Fruit fly (Drosophila melanogaster) whole organism, embryonic: ENCODE results near the gene AnxB9.

Experiments
- ATbp ChIP-seq: fragments of 200-800 bp; sonication (Bioruptor generic); optimal IDR thresholded peaks from 2 replicates; lab custom pipeline; 2017; ENCODE audit warnings: missing biosample characterization, mild to moderate bottlenecking, missing genetic modification characterization, missing genetic modification reagents
- Bteb2 ChIP-seq: fragments of 200-800 bp; sonication (Bioruptor generic); optimal IDR thresholded peaks from 2 replicates; lab custom pipeline; 2016; ENCODE audit warnings: missing biosample characterization, missing genetic modification characterization
- CG10321 ChIP-seq: fragments of 200-800 bp; sonication (Bioruptor generic); IDR thresholded peaks from 2 replicates; pipeline ENCODE4 v1.3.6; 2022; ENCODE audit warnings: missing biosample characterization, missing genetic modification characterization
- CG10979 ChIP-seq: fragments of 200-800 bp; sonication (Bioruptor generic); optimal IDR thresholded peaks from 2 replicates; lab custom pipeline; 2018; ENCODE audit warnings: missing biosample characterization, mild to moderate bottlenecking, missing genetic modification characterization, moderate library complexity
- CG11695 ChIP-seq: fragments of 200-800 bp; sonication (Bioruptor generic); IDR thresholded peaks from 3 replicates; pipeline ENCODE4 v1.3.6; 2022; ENCODE audit warnings: missing biosample characterization, missing genetic modification characterization
- CG12104 ChIP-seq: fragments of 200-800 bp; sonication (Bioruptor generic); optimal IDR thresholded peaks from 3 replicates; lab custom pipeline; 2016; ENCODE audit warnings: missing biosample characterization, missing genetic modification characterization
- CG13296 ChIP-seq: fragments of 200-800 bp; sonication (Bioruptor generic); optimal IDR thresholded peaks from 3 replicates; lab custom pipeline; 2018; ENCODE audit warnings: missing biosample characterization, mild to moderate bottlenecking, missing genetic modification characterization
- CG1529 ChIP-seq: fragments of 200-800 bp; sonication (Bioruptor generic); optimal IDR thresholded peaks from 3 replicates; lab custom pipeline; 2018; ENCODE audit warnings: missing biosample characterization, missing genetic modification characterization
- CG18599 ChIP-seq: fragments of 200-800 bp; sonication (Bioruptor generic); optimal IDR thresholded peaks from 3 replicates; lab custom pipeline; 2017; ENCODE audit warnings: missing biosample characterization, missing genetic modification characterization, mild to moderate bottlenecking, moderate library complexity, missing genetic modification reagents
- CG2712 ChIP-seq: fragments of 200-800 bp; optimal IDR thresholded peaks from 3 replicates; lab custom pipeline; 2019; ENCODE audit warnings: missing biosample characterization, mild to moderate bottlenecking, missing genetic modification characterization, moderate library complexity
- CG3163 ChIP-seq: fragments of 200-800 bp; sonication (Bioruptor generic); optimal IDR thresholded peaks from 3 replicates; lab custom pipeline; 2016; ENCODE audit warnings: missing biosample characterization, missing genetic modification characterization
- CG33557 ChIP-seq: fragments of 200-800 bp; sonication (Bioruptor generic); optimal IDR thresholded peaks from 2 replicates; lab custom pipeline; 2019; ENCODE audit warnings: missing biosample characterization, mild to moderate bottlenecking, missing genetic modification characterization, moderate library complexity
- CG34224 ChIP-seq: fragments of 200-800 bp; sonication (Bioruptor generic); IDR thresholded peaks from 3 replicates; pipeline ENCODE4 v1.3.6; 2022; ENCODE audit warnings: missing biosample characterization, missing genetic modification characterization; ENCODE audit not compliant: partially characterized antibody
- CG4617 ChIP-seq: fragments of 200-800 bp; sonication (Bioruptor generic); optimal IDR thresholded peaks from 3 replicates; lab custom pipeline; 2016; ENCODE audit warnings: missing biosample characterization, missing genetic modification characterization, borderline replicate concordance
- CG6854 ChIP-seq: fragments of 200-800 bp; sonication (Bioruptor generic); optimal IDR thresholded peaks from 3 replicates; lab custom pipeline; 2017; ENCODE audit warnings: missing biosample characterization, mild to moderate bottlenecking, missing genetic modification characterization
- CG7963 ChIP-seq: fragments of 200-800 bp; sonication (Bioruptor generic); IDR thresholded peaks from 3 replicates; pipeline ENCODE4 v1.3.6; 2022; ENCODE audit warnings: missing biosample characterization, missing genetic modification characterization; ENCODE audit not compliant: partially characterized antibody
- CG9215 ChIP-seq: fragments of 200-800 bp; sonication (Bioruptor generic); IDR thresholded peaks from 2 replicates; pipeline ENCODE4 v1.3.6; 2022; ENCODE audit warnings: missing biosample characterization, missing genetic modification characterization
- CTCF ChIP-seq: fragments of 200-800 bp; sonication (Bioruptor generic); optimal IDR thresholded peaks from 2 replicates; lab custom pipeline; 2017; ENCODE audit warnings: missing biosample characterization, mild to moderate bottlenecking, missing genetic modification characterization, moderate library complexity
- Dek ChIP-seq: fragments of 200-800 bp; sonication (Bioruptor generic); optimal IDR thresholded peaks from 3 replicates; lab custom pipeline; 2019; ENCODE audit warnings: missing biosample characterization, mild to moderate bottlenecking, missing genetic modification characterization, moderate library complexity
- Ets97D ChIP-seq: fragments of 200-800 bp; sonication (Bioruptor generic); optimal IDR thresholded peaks from 3 replicates; lab custom pipeline; 2016; ENCODE audit warnings: missing biosample characterization, missing genetic modification characterization
- Kr ChIP-seq: fragments of 200-800 bp; sonication (Bioruptor generic); optimal IDR thresholded peaks from 2 replicates; lab custom pipeline; 2017; ENCODE audit warnings: missing biosample characterization, mild to moderate bottlenecking, missing genetic modification characterization
- Max ChIP-seq: fragments of 200-800 bp; sonication (Bioruptor generic); optimal IDR thresholded peaks from 2 replicates; lab custom pipeline; 2016; ENCODE audit warnings: missing biosample characterization, mild to moderate bottlenecking, missing genetic modification characterization
- Med ChIP-seq: fragments of 200-800 bp; sonication (Bioruptor generic); peaks from one replicate; lab custom pipeline; 2016; ENCODE audit warnings: missing biosample characterization, missing genetic modification characterization, mild to moderate bottlenecking, inconsistent platforms, moderate library complexity
- Nf-YA ChIP-seq: fragments of 200-800 bp; sonication (Bioruptor generic); IDR thresholded peaks from 2 replicates; pipeline ENCODE4 v1.3.6; 2022; ENCODE audit warnings: missing biosample characterization, missing genetic modification characterization
- NfI ChIP-seq: fragments of 200-800 bp; sonication (Bioruptor generic); optimal IDR thresholded peaks from 3 replicates; lab custom pipeline; 2018; ENCODE audit warnings: missing biosample characterization, mild to moderate bottlenecking, missing genetic modification characterization, moderate library complexity
- Oli ChIP-seq: fragments of 200-800 bp; sonication (Bioruptor generic); optimal IDR thresholded peaks from 2 replicates; lab custom pipeline; 2018; ENCODE audit warnings: missing biosample characterization, mild to moderate bottlenecking, missing genetic modification characterization, moderate library complexity
- PHDP ChIP-seq: fragments of 200-800 bp; sonication (Bioruptor generic); optimal IDR thresholded peaks from 3 replicates; lab custom pipeline; 2018; ENCODE audit warnings: missing biosample characterization, mild to moderate bottlenecking, missing genetic modification characterization, moderate library complexity
- Ptx1 ChIP-seq: fragments of 200-800 bp; sonication (Bioruptor generic); IDR thresholded peaks from 2 replicates; pipeline ENCODE4 v1.3.6; 2022; ENCODE audit warnings: missing biosample characterization, missing genetic modification characterization
- TFAM ChIP-seq: fragments of 200-800 bp; sonication (Bioruptor generic); optimal IDR thresholded peaks from 2 replicates; lab custom pipeline; 2017; ENCODE audit warnings: missing biosample characterization, missing genetic modification characterization, inconsistent platforms
- ap ChIP-seq: fragments of 200-800 bp; sonication (Bioruptor generic); IDR thresholded peaks from 2 replicates; pipeline ENCODE4 v1.3.6; 2022; ENCODE audit warnings: missing biosample characterization, missing genetic modification characterization
- ara ChIP-seq: fragments of 200-800 bp; sonication (Bioruptor generic); IDR thresholded peaks from 2 replicates; pipeline ENCODE4 v1.3.6; 2022; ENCODE audit warnings: missing biosample characterization, missing genetic modification characterization
- bbx ChIP-seq: fragments of 200-800 bp; sonication (Bioruptor generic); IDR thresholded peaks from 2 replicates; pipeline ENCODE4 v1.3.6; 2022; ENCODE audit warnings: missing biosample characterization, missing genetic modification characterization; ENCODE audit not compliant: partially characterized antibody
- dpn ChIP-seq, 2 experiments: fragments of 200-800 bp; sonication (Bioruptor generic); optimal IDR thresholded peaks; 3 replicates each; lab custom pipeline; 2016; ENCODE audit warnings: missing biosample characterization in 2 of 2, missing genetic modification characterization in 2 of 2
- esg ChIP-seq: fragments of 200-800 bp; sonication (Bioruptor generic); conservative IDR thresholded peaks from 2 replicates; pipeline ENCODE4 v1.3.6; 2022; ENCODE audit warnings: missing biosample characterization, missing genetic modification characterization
- gsb-n ChIP-seq: fragments of 200-800 bp; sonication (Bioruptor generic); optimal IDR thresholded peaks from 3 replicates; lab custom pipeline; 2018; ENCODE audit warnings: missing biosample characterization, mild to moderate bottlenecking, missing genetic modification characterization
- mam ChIP-seq: fragments of 200-800 bp; sonication (Bioruptor generic); optimal IDR thresholded peaks from 3 replicates; lab custom pipeline; 2016; ENCODE audit warnings: missing biosample characterization, missing genetic modification characterization
- nerfin-1 ChIP-seq: fragments of 200-800 bp; sonication (Bioruptor generic); optimal IDR thresholded peaks from 3 replicates; lab custom pipeline; 2019; ENCODE audit warnings: missing biosample characterization, mild to moderate bottlenecking, missing genetic modification characterization, moderate library complexity
- odd ChIP-seq: fragments of 200-800 bp; sonication (Bioruptor generic); optimal IDR thresholded peaks from 2 replicates; lab custom pipeline; 2017; ENCODE audit warnings: missing biosample characterization, mild to moderate bottlenecking, missing genetic modification characterization
- org-1 ChIP-seq: fragments of 200-800 bp; sonication (Bioruptor generic); optimal IDR thresholded peaks from 2 replicates; lab custom pipeline; 2017; ENCODE audit warnings: missing biosample characterization, missing genetic modification characterization
- pita ChIP-seq: fragments of 200-800 bp; sonication (Bioruptor generic); optimal IDR thresholded peaks from 2 replicates; lab custom pipeline; 2017; ENCODE audit warnings: missing biosample characterization, mild to moderate bottlenecking, missing genetic modification characterization
- pros ChIP-seq: fragments of 200-800 bp; sonication (Bioruptor generic); optimal IDR thresholded peaks from 3 replicates; lab custom pipeline; 2019; ENCODE audit warnings: missing biosample characterization, mild to moderate bottlenecking, missing genetic modification characterization, moderate library complexity
- row ChIP-seq: fragments of 200-800 bp; sonication (Bioruptor generic); IDR thresholded peaks from 3 replicates; pipeline ENCODE4 v1.3.6; 2022; ENCODE audit warnings: missing biosample characterization, missing genetic modification characterization
- scrt ChIP-seq: fragments of 200-800 bp; sonication (Bioruptor generic); optimal IDR thresholded peaks from 2 replicates; lab custom pipeline; 2018; ENCODE audit warnings: missing biosample characterization, mild to moderate bottlenecking, missing genetic modification characterization, moderate library complexity
- sna ChIP-seq: fragments of 200-800 bp; sonication (Bioruptor generic); IDR thresholded peaks from 2 replicates; pipeline ENCODE4 v1.3.6; 2022; ENCODE audit warnings: missing biosample characterization, missing genetic modification characterization; ENCODE audit not compliant: partially characterized antibody
- tgo ChIP-seq: fragments of 200-800 bp; sonication (Bioruptor generic); IDR thresholded peaks from 3 replicates; pipeline ENCODE4 v1.3.6; 2022; ENCODE audit warnings: missing biosample characterization, missing genetic modification characterization
- tin ChIP-seq: fragments of 200-800 bp; sonication (Bioruptor generic); optimal IDR thresholded peaks from 3 replicates; lab custom pipeline; 2016; ENCODE audit warnings: missing biosample characterization, missing genetic modification characterization
- trem ChIP-seq: fragments of 200-800 bp; optimal IDR thresholded peaks from 3 replicates; lab custom pipeline; 2019; ENCODE audit warnings: missing biosample characterization, mild to moderate bottlenecking, missing genetic modification characterization, moderate library complexity
- trh ChIP-seq: fragments of 200-800 bp; sonication (Bioruptor generic); optimal IDR thresholded peaks from 2 replicates; lab custom pipeline; 2016; ENCODE audit warnings: missing biosample characterization, missing genetic modification characterization
- vvl ChIP-seq: fragments of 200-800 bp; sonication (Bioruptor generic); IDR thresholded peaks from 2 replicates; pipeline ENCODE4 v1.3.6; 2022; ENCODE audit warnings: missing biosample characterization, missing genetic modification characterization

AnxB9 gene

DNA sequence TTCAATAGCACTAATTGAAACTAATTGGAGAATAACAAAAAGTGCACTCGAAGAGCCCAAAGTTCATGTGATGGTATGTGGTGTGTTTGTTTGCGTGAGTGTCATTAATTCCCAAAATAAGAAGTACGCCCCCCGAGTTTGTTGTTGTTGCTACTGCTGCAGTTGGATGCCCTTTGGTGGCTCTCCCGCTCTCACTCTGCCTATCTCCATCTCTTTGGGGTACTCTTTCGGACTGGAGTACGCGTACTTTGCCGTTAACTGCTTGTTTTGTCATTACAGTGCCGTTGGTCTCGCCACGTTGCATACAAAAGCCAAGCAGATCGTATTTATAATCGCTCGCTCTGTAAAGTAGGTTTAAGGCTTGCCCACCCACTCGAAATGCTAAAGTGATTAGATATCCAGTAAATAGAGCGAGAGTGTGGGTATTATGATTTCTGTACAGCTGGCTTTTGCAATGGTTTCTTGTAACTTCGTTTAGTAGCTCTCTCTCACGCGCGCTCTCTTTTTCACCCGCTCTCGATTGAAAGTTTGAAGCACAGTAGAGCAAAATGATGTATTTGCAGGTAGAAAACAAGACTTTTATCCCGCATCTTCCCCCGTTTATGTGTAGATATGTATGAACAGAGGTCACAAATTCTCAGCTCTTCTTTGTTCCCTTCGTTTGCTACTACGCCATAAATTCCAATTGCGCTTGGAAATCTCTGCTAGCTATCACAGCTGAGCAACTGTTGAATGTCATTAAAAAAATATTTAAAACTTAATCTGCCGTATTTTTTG lies 47.1 kb downstream of the AnxB9 start (continued):
- TF ChIP-seq CG4617 (GFP tag; lab: Kevin White, UChicago) (no peak), tgo (GFP tag; lab: Robert Waterston, UW) (peak; percentile 24; the same call in 1 of the 3 replicates), TFAM (GFP tag; lab: Kevin White, UChicago) (no peak), CG2712 (tag; lab: Kevin White, UChicago) (peak; percentile 24), sna (GFP tag; lab: Robert Waterston, UW) (no peak), NfI (GFP tag; lab: Kevin White, UChicago) (peak; percentile 41), Ets97D (GFP tag; lab: Kevin White, UChicago) (no peak), bbx (no peak), trem (tag; lab: Kevin White, UChicago) (no peak), CG33557 (GFP tag; lab: Kevin White, UChicago) (no peak), CG13296 (no peak), CG1529 (GFP tag; lab: Kevin White, UChicago) (peak; percentile 32), Ptx1 (peak; percentile 17; the same call in 1 of the 2 replicates), odd (GFP tag; lab: Kevin White, UChicago) (peak; percentile 14), ATbp (GFP tag; lab: Kevin White, UChicago) (peak; percentile 29), org-1 (GFP tag; lab: Kevin White, UChicago) (no peak), Nf-YA (no peak), Bteb2 (GFP tag; lab: Kevin White, UChicago) (peak; percentile 15), CG3163 (GFP tag; lab: Kevin White, UChicago) (peak; percentile 72), CG7963 (GFP tag; lab: Robert Waterston, UW) (no peak), CG12104 (GFP tag; lab: Kevin White, UChicago) (peak; percentile 33), pros (GFP tag; lab: Kevin White, UChicago) (peak; percentile 25), CG10321 (GFP tag; lab: Robert Waterston, UW) (no peak), CG9215 (GFP tag; lab: Robert Waterston, UW) (no peak), Kr (GFP tag; lab: Kevin White, UChicago) (no peak), pita (GFP tag; lab: Kevin White, UChicago) (no peak), CTCF (GFP tag; lab: Kevin White, UChicago) (peak; percentile 15), dpn (GFP tag; optimal IDR thresholded peaks at IDR 0.05; lab: Kevin White, UChicago) (peak in 1 of 2 experiments; percentile 25), nerfin-1 (tag; lab: Kevin White, UChicago) (peak; percentile 64), CG18599 (no peak), Dek (tag; lab: Kevin White, UChicago) (peak; percentile 23), row (GFP tag; lab: Robert Waterston, UW) (peak; percentile 65), CG11695 (GFP tag; lab: Robert Waterston, UW) (peak; percentile 29; the same call in 1 of the 3 replicates), scrt (peak; percentile 61), mam (GFP tag; lab: Kevin White, UChicago) (no peak), ap (GFP tag; lab: Robert Waterston, UW) (0 out of 2 replicates have a peak, but pooled peaks have one; percentile 22), PHDP (tag; lab: Kevin White, UChicago) (peak; percentile 61), gsb-n (tag; lab: Kevin White, UChicago) (no peak), CG10979 (tag; lab: Kevin White, UChicago) (no peak), CG34224 (GFP tag; lab: Robert Waterston, UW) (no peak), CG6854 (GFP tag; lab: Kevin White, UChicago) (no peak), trh (GFP tag; lab: Kevin White, UChicago) (no peak), Oli (tag; lab: Kevin White, UChicago) (peak; percentile 67), esg (GFP tag; lab: Robert Waterston, UW) (0 out of 2 replicates have a peak, but pooled peaks have one; percentile 5), Med (GFP tag; lab: Kevin White, UChicago) (peak; percentile 75), ara (no peak), vvl (no peak), Max (GFP tag; lab: Kevin White, UChicago) (no peak), tin (peak; percentile 22)
